Fruit fly (Drosophila melanogaster): ENCODE measurements around the gene AdoR.
A peak's percentile ranks its signal among the peaks of the same experiment; 100 is the strongest.

The AdoR gene

dm6 chr3R:30189836-30190235 is 40.4 kb upstream of the AdoR start (continued):
- no peak for TF ChIP-seq p53 (GFP tag; optimal IDR thresholded peaks at IDR 0.05)
- peak; percentile 67 for TF ChIP-seq CG8388 (GFP tag; optimal IDR thresholded peaks at IDR 0.05)
- TF ChIP-seq CG9817 (tag; optimal IDR thresholded peaks at IDR 0.05), result peak; percentile 60
- peak; percentile 75; the same call in 1 of the 3 replicates for TF ChIP-seq gce (GFP tag; IDR thresholded peaks at IDR 0.05)
- TF ChIP-seq bab2 (GFP tag; optimal IDR thresholded peaks at IDR 0.05), result peak; percentile 34
- peak; percentile 79 for TF ChIP-seq CG14014 (GFP tag; IDR thresholded peaks at IDR 0.05)
- peak; percentile 22 for TF ChIP-seq CG16863 (GFP tag; optimal IDR thresholded peaks at IDR 0.05)
- peak; percentile 64 for TF ChIP-seq CG30431 (GFP tag; optimal IDR thresholded peaks at IDR 0.05)
- no peak for TF ChIP-seq Bgb (GFP tag; IDR thresholded peaks at IDR 0.05; ENCODE audit: partially characterized antibody)
- no peak for TF ChIP-seq CG8478 (optimal IDR thresholded peaks at IDR 0.05)
- no peak for TF ChIP-seq Jarid2 (GFP tag; optimal IDR thresholded peaks at IDR 0.05)
- TF ChIP-seq CG18262 (tag; optimal IDR thresholded peaks at IDR 0.05), result peak; percentile 73
- peak; percentile 47; the same call in 1 of the 2 replicates for TF ChIP-seq dimm (GFP tag; IDR thresholded peaks at IDR 0.05)
- TF ChIP-seq YL-1 (GFP tag; optimal IDR thresholded peaks at IDR 0.05), result no peak
- TF ChIP-seq ttk (GFP tag; IDR thresholded peaks at IDR 0.05), result peak; percentile 80
- no peak for TF ChIP-seq toy (GFP tag; IDR thresholded peaks at IDR 0.05)
- TF ChIP-seq Sox100B (GFP tag; optimal IDR thresholded peaks at IDR 0.05), result peak; percentile 71
- TF ChIP-seq Optix (GFP tag; IDR thresholded peaks at IDR 0.05), result peak; percentile 66
- TF ChIP-seq Asciz (GFP tag; optimal IDR thresholded peaks at IDR 0.05), result peak; percentile 76
- peak; percentile 60 to 71 for TF ChIP-seq dpn (GFP tag; optimal IDR thresholded peaks at IDR 0.05)
- TF ChIP-seq ci (GFP tag; IDR thresholded peaks at IDR 0.05), result peak; percentile 92
- TF ChIP-seq CG34376 (GFP tag; optimal IDR thresholded peaks at IDR 0.05), result no peak
- TF ChIP-seq CG4617 (GFP tag; optimal IDR thresholded peaks at IDR 0.05; ENCODE audit: borderline replicate concordance), result peak; percentile 34
- no peak for TF ChIP-seq CG6765 (GFP tag; optimal IDR thresholded peaks at IDR 0.05)
- TF ChIP-seq D19A (tag; optimal IDR thresholded peaks at IDR 0.05), result peak; percentile 55
- peak; percentile 46 for TF ChIP-seq CG18619 (GFP tag; optimal IDR thresholded peaks at IDR 0.05)
- TF ChIP-seq Oaz (GFP tag; IDR thresholded peaks at IDR 0.05), result peak; percentile 43; the same call in 1 of the 2 replicates
- TF ChIP-seq CG15514 (GFP tag; optimal IDR thresholded peaks at IDR 0.05), result peak; percentile 45
- peak; percentile 77 for TF ChIP-seq az2 (GFP tag; optimal IDR thresholded peaks at IDR 0.05)
- TF ChIP-seq CG12219 (GFP tag; optimal IDR thresholded peaks at IDR 0.05), result peak; percentile 72
- no peak for TF ChIP-seq nerfin-2 (GFP tag; IDR thresholded peaks at IDR 0.05; ENCODE audit: partially characterized antibody)
- TF ChIP-seq ind (GFP tag; optimal IDR thresholded peaks at IDR 0.05), result peak; percentile 78
- TF ChIP-seq Scr (GFP tag; IDR thresholded peaks at IDR 0.05; ENCODE audit: partially characterized antibody), result no peak
- peak; percentile 21 for TF ChIP-seq CHES-1-like (GFP tag; optimal IDR thresholded peaks at IDR 0.05)
- TF ChIP-seq B-H1 (GFP tag; IDR thresholded peaks at IDR 0.05), result peak; percentile 67
- TF ChIP-seq CG15269 (tag; optimal IDR thresholded peaks at IDR 0.05), result peak; percentile 79
- peak; percentile 48 for TF ChIP-seq CG5180 (GFP tag; optimal IDR thresholded peaks at IDR 0.05)
- peak; percentile 71 for TF ChIP-seq oc (tag; optimal IDR thresholded peaks at IDR 0.05)
- peak; percentile 73 for TF ChIP-seq Rx (GFP tag; IDR thresholded peaks at IDR 0.05)
- peak; percentile 81 for TF ChIP-seq CG3726 (GFP tag; IDR thresholded peaks at IDR 0.05)
- TF ChIP-seq Eip74EF (GFP tag; optimal IDR thresholded peaks at IDR 0.05), result peak in 1 of 2 experiments; percentile 63
- TF ChIP-seq CG7839 (tag; optimal IDR thresholded peaks at IDR 0.05), result peak; percentile 77
- no peak for TF ChIP-seq yki (optimal IDR thresholded peaks at IDR 0.05)
- peak; percentile 43; the same call in 1 of the 2 replicates for TF ChIP-seq E2f2 (GFP tag; IDR thresholded peaks at IDR 0.05)
- peak; percentile 42; the same call in 1 of the 2 replicates for TF ChIP-seq gt (GFP tag; IDR thresholded peaks at IDR 0.05)
- TF ChIP-seq CG7786 (GFP tag; optimal IDR thresholded peaks at IDR 0.05), result no peak
- peak; percentile 76 for TF ChIP-seq Xbp1 (GFP tag; optimal IDR thresholded peaks at IDR 0.05)
- TF ChIP-seq vfl (GFP tag; optimal IDR thresholded peaks at IDR 0.05), result no peak
- TF ChIP-seq Mrtf (GFP tag; IDR thresholded peaks at IDR 0.05), result peak; percentile 84
- TF ChIP-seq ase (GFP tag; IDR thresholded peaks at IDR 0.05), result peak; percentile 86
- peak; percentile 70 for TF ChIP-seq CoRest (tag; optimal IDR thresholded peaks at IDR 0.05)

Data from whole organism, embryonic.